Worm (Caenorhabditis elegans) whole organism, L4 larva: Measurements from ENCODE around the gene Y56A3A.22.

Experiments
- D1046.2 ChIP-seq: fragments of 200-800 bp; sonication (Bioruptor generic); IDR thresholded peaks from 2 replicates; pipeline ENCODE4 v1.3.6; 2022; ENCODE audit warnings: missing genetic modification characterization, missing compliant biosample characterization
- F26F4.8 ChIP-seq: fragments of 200-800 bp; sonication (Bioruptor generic); conservative IDR thresholded peaks from 2 replicates; pipeline ENCODE4 v1.3.6; 2022; ENCODE audit warnings: missing genetic modification characterization, missing compliant biosample characterization
- F37D6.2 ChIP-seq: sonication (generic microtip); optimal IDR thresholded peaks from 2 replicates; lab custom pipeline; 2016; ENCODE audit warnings: mild to moderate bottlenecking, missing genetic modification characterization, missing compliant biosample characterization
- F44E2.7 ChIP-seq: fragments of 200-800 bp; sonication (Bioruptor generic); IDR thresholded peaks from 2 replicates; pipeline ENCODE4 v2.1.2; 2022; ENCODE audit warnings: missing genetic modification characterization, missing compliant biosample characterization
- T20F7.1 ChIP-seq: fragments of 200-800 bp; sonication (Bioruptor generic); optimal IDR thresholded peaks from 2 replicates; lab custom pipeline; 2018; ENCODE audit warnings: mild to moderate bottlenecking, missing genetic modification characterization, missing compliant biosample characterization
- Y105C5A.15 ChIP-seq: fragments of 200-800 bp; sonication (Bioruptor generic); IDR thresholded peaks from 2 replicates; pipeline ENCODE4 v1.3.6; 2022; ENCODE audit warnings: missing genetic modification characterization, missing compliant biosample characterization
- Y48G9A.11 ChIP-seq: fragments of 200-800 bp; sonication (Bioruptor generic); IDR thresholded peaks from 2 replicates; pipeline ENCODE4 v1.3.6; 2022; ENCODE audit warnings: missing genetic modification reagents, missing genetic modification characterization, missing compliant biosample characterization
- Y75B8A.6 ChIP-seq: fragments of 200-800 bp; sonication (Bioruptor generic); IDR thresholded peaks from 2 replicates; pipeline ENCODE4 v1.3.6; 2022; ENCODE audit warnings: missing genetic modification reagents, missing genetic modification characterization, missing compliant biosample characterization
- ZK337.2 ChIP-seq: fragments of 200-800 bp; sonication (Bioruptor generic); IDR thresholded peaks from 2 replicates; pipeline ENCODE4 v1.3.6; 2022; ENCODE audit warnings: missing genetic modification reagents, missing genetic modification characterization, missing compliant biosample characterization
- aha-1 ChIP-seq: fragments of 150-350 bp; peaks from one replicate; lab custom pipeline; 2014; ENCODE audit warnings: missing biosample characterization, missing genetic modification characterization
- arid-1 ChIP-seq: fragments of 200-800 bp; sonication (Bioruptor generic); conservative IDR thresholded peaks from 2 replicates; pipeline ENCODE4 v1.3.6; 2022; ENCODE audit warnings: missing genetic modification reagents, missing genetic modification characterization, missing compliant biosample characterization
- ceh-62 ChIP-seq: sonication (generic microtip); optimal IDR thresholded peaks from 2 replicates; lab custom pipeline; 2017; ENCODE audit warnings: missing biosample characterization, missing genetic modification characterization
- ces-1 ChIP-seq: fragments of 150-350 bp; sonication (generic microtip); optimal IDR thresholded peaks from 4 replicates; lab custom pipeline; 2014; ENCODE audit warnings: missing biosample characterization, missing genetic modification reagents, missing genetic modification characterization
- daf-16 ChIP-seq, 3 experiments: sonication (generic microtip); optimal IDR thresholded peaks; 2 replicates each; lab custom pipeline; 2016 to 2017; ENCODE audit warnings: missing genetic modification characterization in 3 of 3, missing genetic modification reagents in 3 of 3, mild to moderate bottlenecking in 2 of 3, missing compliant biosample characterization in 2 of 3, missing biosample characterization in 1 of 3, moderate library complexity in 1 of 3
- daf-8 ChIP-seq: fragments of 200-800 bp; sonication (Bioruptor generic); IDR thresholded peaks from 2 replicates; pipeline ENCODE4 v1.3.6; 2022; ENCODE audit warnings: missing genetic modification characterization, missing compliant biosample characterization
- dmd-6 ChIP-seq: fragments of 200-800 bp; sonication (Bioruptor generic); IDR thresholded peaks from 2 replicates; pipeline ENCODE4 v1.3.6; 2022; ENCODE audit warnings: missing genetic modification reagents, missing genetic modification characterization, missing compliant biosample characterization
- duxl-1 ChIP-seq: sonication (generic microtip); optimal IDR thresholded peaks from 2 replicates; lab custom pipeline; 2016; ENCODE audit warnings: mild to moderate bottlenecking, missing genetic modification characterization, moderate library complexity, missing compliant biosample characterization; ENCODE audit not compliant: poor library complexity
- dve-1 ChIP-seq: sonication (generic microtip); optimal IDR thresholded peaks from 2 replicates; lab custom pipeline; 2017; ENCODE audit warnings: antibody characterized with exemption, mild to moderate bottlenecking, missing genetic modification characterization, missing compliant biosample characterization; ENCODE audit not compliant: insufficient read depth
- egl-27 ChIP-seq: sonication (generic microtip); optimal IDR thresholded peaks from 3 replicates; lab custom pipeline; 2017; ENCODE audit warnings: missing biosample characterization, missing genetic modification reagents, missing genetic modification characterization
- fkh-10 ChIP-seq: fragments of 150-350 bp; optimal IDR thresholded peaks from 2 replicates; lab custom pipeline; 2014; ENCODE audit warnings: missing biosample characterization, missing genetic modification reagents, missing genetic modification characterization
- fos-1 ChIP-seq: fragments of 150-350 bp; optimal IDR thresholded peaks from 2 replicates; lab custom pipeline; 2014; ENCODE audit warnings: missing biosample characterization, missing genetic modification characterization
- hlh-11 ChIP-seq: fragments of 200-800 bp; sonication (Bioruptor generic); optimal IDR thresholded peaks from 2 replicates; lab custom pipeline; 2018; ENCODE audit warnings: mild to moderate bottlenecking, missing genetic modification characterization, missing compliant biosample characterization
- hlh-30 ChIP-seq: sonication (generic microtip); optimal IDR thresholded peaks from 2 replicates; lab custom pipeline; 2017; ENCODE audit warnings: antibody characterized with exemption, mild to moderate bottlenecking, missing genetic modification characterization, missing compliant biosample characterization; ENCODE audit not compliant: insufficient read depth
- lir-3 ChIP-seq: sonication (generic microtip); optimal IDR thresholded peaks from 2 replicates; lab custom pipeline; 2016; ENCODE audit warnings: mild to moderate bottlenecking, missing genetic modification characterization, missing compliant biosample characterization
- lsy-2 ChIP-seq, 2 experiments: fragments of 150-350 bp in 1 of 2; sonication (generic microtip) in 1 of 2; optimal IDR thresholded peaks; 2 replicates each; lab custom pipeline; 2014 to 2017; ENCODE audit warnings: missing biosample characterization in 2 of 2, missing genetic modification characterization in 2 of 2
- madf-5 ChIP-seq, 2 experiments: fragments of 200-800 bp; sonication (Bioruptor generic); IDR thresholded peaks; 2 replicates each; pipeline ENCODE4 v1.3.6; 2022; ENCODE audit warnings: missing compliant biosample characterization in 2 of 2, missing genetic modification characterization in 2 of 2
- madf-9 ChIP-seq: fragments of 200-800 bp; sonication (Bioruptor generic); conservative IDR thresholded peaks from 2 replicates; pipeline ENCODE4 v1.3.6; 2022; ENCODE audit warnings: missing genetic modification reagents, missing genetic modification characterization, missing compliant biosample characterization
- mdl-1 ChIP-seq, 2 experiments: fragments of 150-350 bp in 1 of 2; sonication (generic microtip) in 1 of 2; optimal IDR thresholded peaks; 2 replicates each; lab custom pipeline; 2014 to 2017; ENCODE audit warnings: missing biosample characterization in 2 of 2, missing genetic modification characterization in 2 of 2
- mdt-29 ChIP-seq: fragments of 200-800 bp; sonication (Bioruptor generic); IDR thresholded peaks from 2 replicates; pipeline ENCODE4 v1.3.6; 2022; ENCODE audit warnings: missing genetic modification reagents, missing genetic modification characterization, missing compliant biosample characterization
- mep-1 ChIP-seq: fragments of 150-350 bp; sonication (generic microtip); optimal IDR thresholded peaks from 3 replicates; lab custom pipeline; 2014; ENCODE audit warnings: missing biosample characterization, missing genetic modification characterization
- nhr-11 ChIP-seq: fragments of 150-350 bp; optimal IDR thresholded peaks from 2 replicates; lab custom pipeline; 2014; ENCODE audit warnings: missing biosample characterization, missing genetic modification characterization
- nhr-111 ChIP-seq: fragments of 200-800 bp; sonication (Bioruptor generic); optimal IDR thresholded peaks from 2 replicates; lab custom pipeline; 2018; ENCODE audit warnings: mild to moderate bottlenecking, missing genetic modification characterization, missing compliant biosample characterization
- nhr-28 ChIP-seq: fragments of 150-350 bp; optimal IDR thresholded peaks from 2 replicates; lab custom pipeline; 2014; ENCODE audit warnings: missing biosample characterization, missing genetic modification characterization
- nhr-41 ChIP-seq: fragments of 200-800 bp; sonication (Bioruptor generic); IDR thresholded peaks from 2 replicates; pipeline ENCODE4 v1.3.6; 2022; ENCODE audit warnings: missing genetic modification reagents, missing genetic modification characterization, missing compliant biosample characterization
- nhr-76 ChIP-seq: fragments of 150-350 bp; optimal IDR thresholded peaks from 2 replicates; lab custom pipeline; 2014; ENCODE audit warnings: missing biosample characterization, missing genetic modification characterization
- pha-4 ChIP-seq, 2 experiments: fragments of 150-350 bp in 1 of 2; fragments of 200-800 bp in 1 of 2; sonication (Bioruptor generic) in 1 of 2; IDR thresholded peaks in 1 of 2; optimal IDR thresholded peaks in 1 of 2; 2 replicates each; pipeline versions ENCODE4 v1.3.6 to Lab custom; 2014 to 2022; ENCODE audit warnings: missing genetic modification characterization in 2 of 2, missing genetic modification reagents in 2 of 2, missing biosample characterization in 1 of 2, missing compliant biosample characterization in 1 of 2
- pqm-1 ChIP-seq: sonication (generic microtip); optimal IDR thresholded peaks from 2 replicates; lab custom pipeline; 2017; ENCODE audit warnings: missing biosample characterization, missing genetic modification characterization
- rbr-2 ChIP-seq: sonication (generic microtip); optimal IDR thresholded peaks from 2 replicates; lab custom pipeline; 2016; ENCODE audit warnings: missing genotype, missing genetic modification characterization, missing compliant biosample characterization
- saeg-2 ChIP-seq: fragments of 200-800 bp; sonication (Bioruptor generic); IDR thresholded peaks from 2 replicates; pipeline ENCODE4 v1.3.6; 2022; ENCODE audit warnings: missing genetic modification reagents, missing genetic modification characterization, missing compliant biosample characterization
- sdz-12 ChIP-seq: fragments of 200-800 bp; sonication (Bioruptor generic); optimal IDR thresholded peaks from 2 replicates; lab custom pipeline; 2018; ENCODE audit warnings: mild to moderate bottlenecking, missing genetic modification characterization, missing compliant biosample characterization
- snpc-1.2 ChIP-seq: fragments of 200-800 bp; sonication (Bioruptor generic); IDR thresholded peaks from 2 replicates; pipeline ENCODE4 v1.3.6; 2022; ENCODE audit warnings: missing genetic modification reagents, missing genetic modification characterization, missing compliant biosample characterization
- unc-130 ChIP-seq: sonication (generic microtip); optimal IDR thresholded peaks from 2 replicates; lab custom pipeline; 2016; ENCODE audit warnings: missing genetic modification reagents, missing genetic modification characterization, missing compliant biosample characterization
- unc-39 ChIP-seq: sonication (generic microtip); optimal IDR thresholded peaks from 2 replicates; lab custom pipeline; 2017; ENCODE audit warnings: missing biosample characterization, missing genetic modification characterization
- unc-62 ChIP-seq, 3 experiments: fragments of 150-350 bp in 1 of 3; sonication (generic microtip); optimal IDR thresholded peaks in 2 of 3; peaks in 1 of 3; 1 replicate in 1 of 3; 2 replicates in 2 of 3; lab custom pipeline; 2014 to 2017; ENCODE audit warnings: missing biosample characterization in 3 of 3, missing genetic modification characterization in 3 of 3, missing genetic modification reagents in 3 of 3, missing genotype in 1 of 3
- zfp-2 ChIP-seq: sonication (generic microtip); optimal IDR thresholded peaks from 2 replicates; lab custom pipeline; 2016; ENCODE audit warnings: mild to moderate bottlenecking, missing genetic modification characterization, missing compliant biosample characterization
- zfp-3 ChIP-seq: fragments of 200-800 bp; sonication (Bioruptor generic); conservative IDR thresholded peaks from 2 replicates; pipeline ENCODE4 v1.3.6; 2022; ENCODE audit warnings: missing genetic modification reagents, missing genetic modification characterization, missing compliant biosample characterization
- zip-11 ChIP-seq: fragments of 200-800 bp; sonication (Bioruptor generic); IDR thresholded peaks from 2 replicates; pipeline ENCODE4 v1.3.6; 2022; ENCODE audit warnings: missing genetic modification characterization, missing compliant biosample characterization
- ztf-11 ChIP-seq: fragments of 150-350 bp; optimal IDR thresholded peaks from 2 replicates; lab custom pipeline; 2014; ENCODE audit warnings: missing biosample characterization, missing genetic modification characterization

Gene Y56A3A.22

ce11 chrIII:11946062-11946749 lies 24.7 kb downstream of the Y56A3A.22 start (continued):
- TF ChIP-seq unc-39 (tag; lab: Kevin White, UChicago) (no peak), saeg-2 (no peak), nhr-111 (peak; percentile 31), unc-130 (GFP tag; lab: Kevin White, UChicago) (peak; percentile 93), ceh-62 (tag; lab: Kevin White, UChicago) (no peak), F26F4.8 (GFP tag; lab: Robert Waterston, UW) (no peak), hlh-30 (tag; lab: Kevin White, UChicago) (peak; percentile 52), zfp-2 (tag; lab: Kevin White, UChicago) (peak; percentile 13), aha-1 (tag; lab: Kevin White, UChicago) (peak; percentile 72), dve-1 (tag; lab: Kevin White, UChicago) (peak; percentile 33), hlh-11 (tag; lab: Kevin White, UChicago) (peak; percentile 51), zip-11 (GFP tag; lab: Robert Waterston, UW) (no peak), Y48G9A.11 (GFP tag; lab: Robert Waterston, UW) (peak; percentile 81), nhr-28 (tag; lab: Kevin White, UChicago) (no peak), pha-4 (GFP tag; IDR thresholded peaks at IDR 0.05; lab: Robert Waterston, UW) (peak; percentile 54; the same call in 1 of the 2 replicates), pha-4 (tag; optimal IDR thresholded peaks at IDR 0.05; lab: Kevin White, UChicago) (no peak), daf-8 (GFP tag; lab: Robert Waterston, UW) (no peak), snpc-1.2 (GFP tag; lab: Robert Waterston, UW) (no peak), sdz-12 (GFP tag; lab: Kevin White, UChicago) (peak; percentile 66), Y105C5A.15 (GFP tag; lab: Robert Waterston, UW) (no peak), arid-1 (GFP tag; lab: Robert Waterston, UW) (peak; percentile 52; the same call in 1 of the 2 replicates), madf-9 (GFP tag; lab: Robert Waterston, UW) (peak; percentile 81), mdt-29 (peak; percentile 52; the same call in 1 of the 2 replicates), duxl-1 (tag; lab: Kevin White, UChicago) (peak; percentile 93), madf-5 (GFP tag; IDR thresholded peaks at IDR 0.05; lab: Robert Waterston, UW) (peak in 1 of 2 experiments; percentile 85; a peak in 1 of 4 replicates), nhr-11 (tag; lab: Kevin White, UChicago) (no peak), fkh-10 (GFP tag; lab: Kevin White, UChicago) (peak; percentile 21), pqm-1 (tag; lab: Kevin White, UChicago) (no peak), lsy-2 (tag; optimal IDR thresholded peaks at IDR 0.05; lab: Kevin White, UChicago) (peak in 1 of 2 experiments; percentile 93), unc-62 (GFP tag; optimal IDR thresholded peaks at IDR 0.05 in 1 of 2; lab: Kevin White, UChicago) (no peak), unc-62 (tag; optimal IDR thresholded peaks at IDR 0.05; lab: Kevin White, UChicago) (no peak), egl-27 (no peak), ZK337.2 (GFP tag; lab: Robert Waterston, UW) (peak; percentile 98), dmd-6 (peak; percentile 73), F44E2.7 (no peak), lir-3 (peak; percentile 41), daf-16 (GFP tag; optimal IDR thresholded peaks at IDR 0.05; lab: Kevin White, UChicago) (peak in 1 of 2 experiments; percentile 54), daf-16 (tag; optimal IDR thresholded peaks at IDR 0.05; lab: Kevin White, UChicago) (no peak), nhr-76 (tag; lab: Kevin White, UChicago) (no peak), T20F7.1 (GFP tag; lab: Kevin White, UChicago) (no peak), nhr-41 (GFP tag; lab: Robert Waterston, UW) (no peak), rbr-2 (tag; lab: Kevin White, UChicago) (peak; percentile 73), ztf-11 (no peak), mep-1 (tag; lab: Kevin White, UChicago) (peak; percentile 78), mdl-1 (tag; optimal IDR thresholded peaks at IDR 0.05; lab: Kevin White, UChicago) (no peak), Y75B8A.6 (no peak), F37D6.2 (peak; percentile 71), fos-1 (tag; lab: Kevin White, UChicago) (no peak), D1046.2 (GFP tag; lab: Robert Waterston, UW) (no peak), ces-1 (no peak), zfp-3 (peak; percentile 86; the same call in 1 of the 2 replicates)
